Worm (Caenorhabditis elegans): ENCODE results near the gene K10H10.6.

K10H10.6 gene

ce11 chrII:14474700-14475099 lies 28.4 kb upstream of the K10H10.6 start (continued):
- TF ChIP-seq nhr-90 (tag; optimal IDR thresholded peaks at IDR 0.05; ENCODE audit: poor library complexity) = peak; percentile 52
- no peak for TF ChIP-seq lin-14 (GFP tag; optimal IDR thresholded peaks at IDR 0.05)
- no peak for TF ChIP-seq pqm-1 (tag; optimal IDR thresholded peaks at IDR 0.05)
- no peak for TF ChIP-seq xbp-1 (tag; optimal IDR thresholded peaks at IDR 0.05)
- no peak for TF ChIP-seq hpl-2 (GFP tag; optimal IDR thresholded peaks at IDR 0.05)
- peak; percentile 3 to 24 (median 4) for TF ChIP-seq dpl-1 (GFP tag; optimal IDR thresholded peaks at IDR 0.05)
- TF ChIP-seq sptf-1 (tag; optimal IDR thresholded peaks at IDR 0.05) = no peak
- TF ChIP-seq egl-27 (tag; optimal IDR thresholded peaks at IDR 0.05) = no peak
- TF ChIP-seq fkh-4 (tag; optimal IDR thresholded peaks at IDR 0.05; ENCODE audit: borderline replicate concordance) = no peak
- TF ChIP-seq irx-1 (tag; optimal IDR thresholded peaks at IDR 0.05) = no peak
- no peak for TF ChIP-seq unc-30 (tag; optimal IDR thresholded peaks at IDR 0.05)
- no peak for TF ChIP-seq ets-5 (GFP tag; IDR thresholded peaks at IDR 0.05)
- TF ChIP-seq tbx-2 (tag; optimal IDR thresholded peaks at IDR 0.05) = no peak
- TF ChIP-seq mep-1 (tag; optimal IDR thresholded peaks at IDR 0.05) = peak; percentile 30
- TF ChIP-seq egl-13 (tag; optimal IDR thresholded peaks at IDR 0.05) = no peak
- TF ChIP-seq ceh-8 (GFP tag; optimal IDR thresholded peaks at IDR 0.05) = no peak
- TF ChIP-seq Y116A8C.19 (tag; optimal IDR thresholded peaks at IDR 0.05; ENCODE audit: borderline replicate concordance) = no peak
- TF ChIP-seq alr-1 (tag; optimal IDR thresholded peaks at IDR 0.05; ENCODE audit: borderline replicate concordance) = no peak
- peak; percentile 80 for TF ChIP-seq nhr-77 (tag; optimal IDR thresholded peaks at IDR 0.05)
- TF ChIP-seq pax-3 (tag; optimal IDR thresholded peaks at IDR 0.05) = no peak
- TF ChIP-seq elt-3 (tag; optimal IDR thresholded peaks at IDR 0.05) = no peak
- no peak for TF ChIP-seq hlh-4 (tag; optimal IDR thresholded peaks at IDR 0.05)
- no peak for TF ChIP-seq mef-2 (tag; optimal IDR thresholded peaks at IDR 0.05)
- TF ChIP-seq unc-86 (tag; optimal IDR thresholded peaks at IDR 0.05) = no peak
- TF ChIP-seq efl-3 (GFP tag; optimal IDR thresholded peaks at IDR 0.05) = no peak
- no peak for TF ChIP-seq ama-1 (optimal IDR thresholded peaks at IDR 0.05)
- no peak for TF ChIP-seq sup-37 (GFP tag; optimal IDR thresholded peaks at IDR 0.05)
- no peak for TF ChIP-seq zag-1 (tag; optimal IDR thresholded peaks at IDR 0.05)
- peak in 1 of 2 experiments; percentile 65 for TF ChIP-seq lsy-2 (tag; optimal IDR thresholded peaks at IDR 0.05)
- no peak for TF ChIP-seq hlh-17 (GFP tag; optimal IDR thresholded peaks at IDR 0.05; ENCODE audit: borderline replicate concordance)

- TF ChIP-seq ceh-90 (tag; optimal IDR thresholded peaks at IDR 0.05) (no peak), lin-35 (GFP tag; optimal IDR thresholded peaks at IDR 0.05) (peak; percentile 31 to 85), nhr-85 (tag) (peak; percentile 71), dpl-1 (GFP tag; optimal IDR thresholded peaks at IDR 0.05) (peak; percentile 45 to 76 (median 57)), hpl-2 (GFP tag; optimal IDR thresholded peaks at IDR 0.05) (peak; percentile 59), efl-1 (optimal IDR thresholded peaks at IDR 0.05) (peak; percentile 76 to 96), efl-1 (GFP tag; optimal IDR thresholded peaks at IDR 0.05 in 1 of 2) (peak; percentile 75 to 96)
Measured at ce11 chrII:14479583-14480245, 23.4 kb upstream of the K10H10.6 start, which contains the start of gene C13B4.1. Gene C13B4.1, minus strand, starts transcription at chrII:14479633.

ce11 chrII:14480772-14481171 lies 22.3 kb upstream of the K10H10.6 start:
- TF ChIP-seq dpl-1 (GFP tag; optimal IDR thresholded peaks at IDR 0.05) (no peak), elt-3 (tag; optimal IDR thresholded peaks at IDR 0.05) (peak in 1 of 6 experiments; percentile 21), nhr-85 (tag) (peak; percentile 4), blmp-1 (tag; optimal IDR thresholded peaks at IDR 0.05) (peak; percentile 84), lin-35 (GFP tag; optimal IDR thresholded peaks at IDR 0.05) (no peak), ceh-90 (tag; optimal IDR thresholded peaks at IDR 0.05) (no peak), grh-1 (GFP tag; IDR thresholded peaks at IDR 0.05) (peak; percentile 48)

ce11 chrII:14483813-14484212 lies 19.3 kb upstream of the K10H10.6 start:
- TF ChIP-seq efl-1 (optimal IDR thresholded peaks at IDR 0.05) (no peak), efl-1 (GFP tag; optimal IDR thresholded peaks at IDR 0.05 in 1 of 2) (peak in 1 of 2 experiments; percentile 62), nhr-76 (tag; optimal IDR thresholded peaks at IDR 0.05) (no peak)

Data from whole organism, L1 larva.